Worm (Caenorhabditis elegans) whole organism, L3 larva: Measurements from ENCODE around the gene hcp-1.
"Not testable (repeated sequence)": the region's sequence is repeated elsewhere in the genome, so short reads cannot be mapped to it uniquely, and the experiment has no call there.

Source experiments
- ZK546.5 ChIP-seq: sonication (generic microtip); optimal IDR thresholded peaks from 2 replicates; lab custom pipeline; 2017; ENCODE audit warnings: missing biosample characterization, missing genetic modification characterization
- ceh-16 ChIP-seq: sonication (generic microtip); optimal IDR thresholded peaks from 2 replicates; lab custom pipeline; 2017; ENCODE audit warnings: missing biosample characterization, missing genetic modification characterization
- ceh-28 ChIP-seq: fragments of 150-350 bp; optimal IDR thresholded peaks from 2 replicates; lab custom pipeline; 2014; ENCODE audit warnings: missing biosample characterization, missing genetic modification reagents, missing genetic modification characterization
- ceh-82 ChIP-seq: fragments of 150-350 bp; optimal IDR thresholded peaks from 2 replicates; lab custom pipeline; 2014; ENCODE audit warnings: missing biosample characterization, missing genetic modification characterization
- ceh-9 ChIP-seq: sonication (generic microtip); optimal IDR thresholded peaks from 2 replicates; lab custom pipeline; 2018; ENCODE audit warnings: missing biosample characterization, missing genetic modification characterization
- daf-12 ChIP-seq: fragments of 150-350 bp; optimal IDR thresholded peaks from 2 replicates; lab custom pipeline; 2014; ENCODE audit warnings: missing biosample characterization, missing genetic modification reagents, missing genetic modification characterization
- egl-27 ChIP-seq: sonication (generic microtip); optimal IDR thresholded peaks from 4 replicates; lab custom pipeline; 2017; ENCODE audit warnings: missing biosample characterization, missing genetic modification reagents, missing genetic modification characterization
- elt-2 ChIP-seq: sonication (generic microtip); optimal IDR thresholded peaks from 2 replicates; lab custom pipeline; 2016; ENCODE audit warnings: missing genetic modification reagents, mild to moderate bottlenecking, missing genetic modification characterization, missing compliant biosample characterization
- eor-1 ChIP-seq, 2 experiments: fragments of 150-350 bp; optimal IDR thresholded peaks; 2 replicates each; lab custom pipeline; 2014 to 2018; ENCODE audit warnings: missing biosample characterization in 2 of 2, missing genetic modification characterization in 2 of 2
- fkh-10 ChIP-seq: sonication (generic microtip); optimal IDR thresholded peaks from 2 replicates; lab custom pipeline; 2017; ENCODE audit warnings: missing biosample characterization, missing genetic modification reagents, missing genetic modification characterization
- fkh-2 ChIP-seq: fragments of 150-350 bp; optimal IDR thresholded peaks from 2 replicates; lab custom pipeline; 2014; ENCODE audit warnings: missing biosample characterization, missing genetic modification reagents, missing genetic modification characterization
- hmg-11 ChIP-seq: sonication (generic microtip); optimal IDR thresholded peaks from 2 replicates; lab custom pipeline; 2016; ENCODE audit warnings: missing genetic modification characterization, missing compliant biosample characterization
- jun-1 ChIP-seq: fragments of 150-350 bp; optimal IDR thresholded peaks from 2 replicates; lab custom pipeline; 2014; ENCODE audit warnings: missing biosample characterization, missing genetic modification reagents, missing genetic modification characterization
- lin-15B ChIP-seq: fragments of 150-350 bp; optimal IDR thresholded peaks from 2 replicates; lab custom pipeline; 2014; ENCODE audit warnings: missing biosample characterization, missing genetic modification characterization
- nhr-12 ChIP-seq: fragments of 150-350 bp; optimal IDR thresholded peaks from 2 replicates; lab custom pipeline; 2014; ENCODE audit warnings: missing biosample characterization, missing genetic modification characterization
- nhr-237 ChIP-seq: fragments of 150-350 bp; optimal IDR thresholded peaks from 2 replicates; lab custom pipeline; 2014; ENCODE audit warnings: missing biosample characterization, missing genetic modification characterization
- nhr-25 ChIP-seq: sonication (generic microtip); optimal IDR thresholded peaks from 2 replicates; lab custom pipeline; 2017; ENCODE audit warnings: missing biosample characterization, missing genetic modification characterization
- nhr-43 ChIP-seq: sonication (generic microtip); optimal IDR thresholded peaks from 2 replicates; lab custom pipeline; 2016; ENCODE audit warnings: mild to moderate bottlenecking, missing genetic modification characterization, missing compliant biosample characterization; ENCODE audit not compliant: poor library complexity, severe bottlenecking
- nhr-67 ChIP-seq: fragments of 150-350 bp; optimal IDR thresholded peaks from 2 replicates; lab custom pipeline; 2014; ENCODE audit warnings: missing biosample characterization, missing genetic modification characterization
- nhr-76 ChIP-seq: fragments of 150-350 bp; sonication (generic microtip); optimal IDR thresholded peaks from 5 replicates; lab custom pipeline; 2014; ENCODE audit warnings: missing biosample characterization, missing genetic modification characterization
- nhr-77 ChIP-seq: fragments of 150-350 bp; optimal IDR thresholded peaks from 2 replicates; lab custom pipeline; 2014; ENCODE audit warnings: missing biosample characterization, missing genetic modification characterization
- pha-4 ChIP-seq: fragments of 150-350 bp; optimal IDR thresholded peaks from 2 replicates; lab custom pipeline; 2014; ENCODE audit warnings: missing biosample characterization, missing genetic modification reagents, missing genetic modification characterization
- pqm-1 ChIP-seq: fragments of 150-350 bp; optimal IDR thresholded peaks from 2 replicates; lab custom pipeline; 2017; ENCODE audit warnings: missing biosample characterization, missing genetic modification characterization, inconsistent platforms
- sea-2 ChIP-seq: fragments of 150-350 bp; sonication (generic microtip); optimal IDR thresholded peaks from 4 replicates; lab custom pipeline; 2014; ENCODE audit warnings: missing biosample characterization, missing genetic modification reagents, missing genetic modification characterization
- tbx-2 ChIP-seq: sonication (generic microtip); optimal IDR thresholded peaks from 2 replicates; lab custom pipeline; 2016; ENCODE audit warnings: mild to moderate bottlenecking, missing genetic modification characterization, missing compliant biosample characterization
- unc-39 ChIP-seq: sonication (generic microtip); optimal IDR thresholded peaks from 4 replicates; lab custom pipeline; 2017; ENCODE audit warnings: missing biosample characterization, missing genetic modification characterization
- unc-62 ChIP-seq: fragments of 150-350 bp; sonication (generic microtip); optimal IDR thresholded peaks from 4 replicates; lab custom pipeline; 2014; ENCODE audit warnings: missing biosample characterization, missing genetic modification reagents, missing genetic modification characterization
- zag-1 ChIP-seq: fragments of 150-350 bp; optimal IDR thresholded peaks from 2 replicates; lab custom pipeline; 2014; ENCODE audit warnings: missing biosample characterization, missing genetic modification characterization
- ztf-11 ChIP-seq: fragments of 150-350 bp; optimal IDR thresholded peaks from 2 replicates; lab custom pipeline; 2014; ENCODE audit warnings: missing biosample characterization, missing genetic modification characterization
- ztf-4 ChIP-seq: fragments of 150-350 bp; optimal IDR thresholded peaks from 2 replicates; lab custom pipeline; 2014; ENCODE audit warnings: missing biosample characterization, missing genetic modification characterization

Gene hcp-1

ce11 chrV:6575406-6576130, 18.4 kb upstream of the hcp-1 start, which contains the start of gene fut-2:
Gene fut-2, minus strand, starts transcription at chrV:6575890.
- TF ChIP-seq daf-12 (tag; lab: Kevin White, UChicago) (no peak), nhr-67 (tag; lab: Kevin White, UChicago) (no peak), elt-2 (tag; lab: Kevin White, UChicago) (peak; percentile 92), nhr-25 (no peak), pqm-1 (tag; lab: Kevin White, UChicago) (peak; percentile 74), eor-1 (tag; optimal IDR thresholded peaks at IDR 0.05; lab: Kevin White, UChicago) (no peak), jun-1 (tag; lab: Kevin White, UChicago) (peak; percentile 45), fkh-2 (tag; lab: Kevin White, UChicago) (no peak), pha-4 (tag; lab: Kevin White, UChicago) (peak; percentile 56)

ce11 chrV:6576567-6576966, 17.4 kb upstream of the hcp-1 start, which contains the start of gene EGAP9.4:
Gene EGAP9.4, plus strand, starts transcription at chrV:6576867.
- TF ChIP-seq zag-1 (no peak), ceh-28 (no peak), ceh-82 (no peak), ceh-9 (no peak), pha-4 (tag; lab: Kevin White, UChicago) (no peak), elt-2 (tag; lab: Kevin White, UChicago) (no peak), nhr-76 (tag; lab: Kevin White, UChicago) (no peak), fkh-10 (no peak), nhr-12 (tag; lab: Kevin White, UChicago) (no peak)

- TF ChIP-seq fkh-10 (no peak), pqm-1 (tag; lab: Kevin White, UChicago) (peak; percentile 21), elt-2 (tag; lab: Kevin White, UChicago) (peak; percentile 34)
Measured at ce11 chrV:6579992-6580391, 14.0 kb upstream of the hcp-1 start, which contains the start of gene EGAP9.3. Gene EGAP9.3, minus strand, starts transcription at chrV:6580122.

ce11 chrV:6581762-6582161, 12.2 kb upstream of the hcp-1 start, which contains the start of gene ZK1055.4:
Gene ZK1055.4, plus strand, starts transcription at chrV:6582062.
- TF ChIP-seq nhr-67 (tag; lab: Kevin White, UChicago); sea-2 (GFP tag; lab: Kevin White, UChicago); pha-4 (tag; lab: Kevin White, UChicago): not testable (repeated sequence)
- TF ChIP-seq, all 47 proteins: peak for 0; not testable (repeated sequence) for 47

- no peak for TF ChIP-seq ztf-11 (tag; lab: Kevin White, UChicago)
- no peak for TF ChIP-seq unc-62 (GFP tag; lab: Kevin White, UChicago)
- TF ChIP-seq ztf-4 (tag; lab: Kevin White, UChicago) = no peak
- no peak for TF ChIP-seq nhr-77 (tag; lab: Kevin White, UChicago)
- no peak for TF ChIP-seq ZK546.5 (tag; lab: Kevin White, UChicago)
- no peak for TF ChIP-seq fkh-2 (tag; lab: Kevin White, UChicago)
- TF ChIP-seq lin-15B (tag; lab: Kevin White, UChicago) = no peak
- no peak for TF ChIP-seq tbx-2 (tag; lab: Kevin White, UChicago)
- TF ChIP-seq hmg-11 (tag; lab: Kevin White, UChicago) = no peak
- TF ChIP-seq fkh-10 = no peak
- no peak for TF ChIP-seq eor-1 (tag; optimal IDR thresholded peaks at IDR 0.05; lab: Kevin White, UChicago)
- no peak for TF ChIP-seq unc-39 (tag; lab: Kevin White, UChicago)
- TF ChIP-seq nhr-43 (tag; lab: Kevin White, UChicago) = no peak
Measured at ce11 chrV:6590283-6590682, 3.7 kb upstream of the hcp-1 start, which contains the start of gene ZK1055.2. Gene ZK1055.2, plus strand, starts transcription at chrV:6590583.

- TF ChIP-seq daf-12 (tag; lab: Kevin White, UChicago) (no peak), egl-27 (no peak), nhr-25 (no peak), ztf-11 (tag; lab: Kevin White, UChicago) (no peak), elt-2 (tag; lab: Kevin White, UChicago) (no peak), nhr-237 (no peak), ceh-16 (tag; lab: Kevin White, UChicago) (no peak), ZK546.5 (tag; lab: Kevin White, UChicago) (no peak)
- TF ChIP-seq, all 47 proteins: peak for 0
Measured at ce11 chrV:6602556-6603062, 8.6 kb downstream of the hcp-1 start, which contains the start of gene ZK1055.6. Gene ZK1055.6, minus strand, starts transcription at chrV:6602606.
